Worm (Caenorhabditis elegans) whole organism, L1 larva: ENCODE results near the gene ddx-35.

Experiments used
- C04F5.9 ChIP-seq: sonication (generic microtip); optimal IDR thresholded peaks from 2 replicates; lab custom pipeline; 2016; ENCODE audit warnings: missing genetic modification characterization, missing compliant biosample characterization
- C16A3.4 ChIP-seq: fragments of 150-350 bp; optimal IDR thresholded peaks from 2 replicates; lab custom pipeline; 2014; ENCODE audit warnings: missing biosample characterization, missing genetic modification characterization
- C34B4.2 ChIP-seq: sonication (generic microtip); optimal IDR thresholded peaks from 2 replicates; lab custom pipeline; 2017; ENCODE audit warnings: mild to moderate bottlenecking, missing genetic modification characterization, missing compliant biosample characterization
- F16B12.6 ChIP-seq: fragments of 150-350 bp; optimal IDR thresholded peaks from 2 replicates; lab custom pipeline; 2014; ENCODE audit warnings: missing biosample characterization, missing genetic modification characterization
- Y116A8C.19 ChIP-seq: sonication (generic microtip); optimal IDR thresholded peaks from 2 replicates; lab custom pipeline; 2016; ENCODE audit warnings: missing compliant biosample characterization, missing genetic modification characterization, borderline replicate concordance
- aha-1 ChIP-seq: fragments of 150-350 bp; optimal IDR thresholded peaks from 2 replicates; lab custom pipeline; 2014; ENCODE audit warnings: missing biosample characterization, missing genetic modification characterization
- alr-1 ChIP-seq: fragments of 200-800 bp; sonication (Bioruptor generic); optimal IDR thresholded peaks from 2 replicates; lab custom pipeline; 2018; ENCODE audit warnings: borderline replicate concordance, mild to moderate bottlenecking, missing genetic modification characterization, missing compliant biosample characterization
- aly-2 ChIP-seq: fragments of 150-350 bp; optimal IDR thresholded peaks from 2 replicates; lab custom pipeline; 2014; ENCODE audit warnings: missing biosample characterization, missing genetic modification characterization
- ama-1 ChIP-seq: fragments of 150-350 bp; optimal IDR thresholded peaks from 2 replicates; lab custom pipeline; 2014
- ceh-8 ChIP-seq: fragments of 200-800 bp; sonication (Bioruptor generic); optimal IDR thresholded peaks from 2 replicates; lab custom pipeline; 2018; ENCODE audit warnings: mild to moderate bottlenecking, missing genetic modification characterization, moderate library complexity, missing compliant biosample characterization
- ceh-82 ChIP-seq, 3 experiments: fragments of 150-350 bp in 1 of 3; sonication (generic microtip) in 2 of 3; optimal IDR thresholded peaks; 2 replicates each; lab custom pipeline; 2014 to 2017; ENCODE audit warnings: missing biosample characterization in 3 of 3, missing genetic modification characterization in 3 of 3
- ceh-88 ChIP-seq: fragments of 200-800 bp; sonication (Bioruptor generic); IDR thresholded peaks from 2 replicates; pipeline ENCODE4 v1.3.6; 2022; ENCODE audit warnings: missing genetic modification characterization, missing compliant biosample characterization
- ceh-90 ChIP-seq: sonication (generic microtip); optimal IDR thresholded peaks from 2 replicates; lab custom pipeline; 2016; ENCODE audit warnings: missing genetic modification characterization, missing compliant biosample characterization
- efl-1 ChIP-seq, 4 experiments: fragments of 150-350 bp; optimal IDR thresholded peaks in 3 of 4; peaks in 1 of 4; 1 replicate in 1 of 4; 2 replicates in 3 of 4; lab custom pipeline; 2014; ENCODE audit warnings: missing biosample characterization in 2 of 4, missing genetic modification characterization in 2 of 4, missing genetic modification reagents in 2 of 4
- efl-3 ChIP-seq: fragments of 200-800 bp; sonication (Bioruptor generic); optimal IDR thresholded peaks from 2 replicates; lab custom pipeline; 2018; ENCODE audit warnings: mild to moderate bottlenecking, missing genetic modification characterization, missing compliant biosample characterization
- egl-13 ChIP-seq: sonication (generic microtip); optimal IDR thresholded peaks from 2 replicates; lab custom pipeline; 2016; ENCODE audit warnings: missing genotype, missing genetic modification reagents, missing genetic modification characterization, missing compliant biosample characterization
- egl-27 ChIP-seq, 2 experiments: fragments of 150-350 bp in 1 of 2; sonication (generic microtip); optimal IDR thresholded peaks; 3 replicates each; lab custom pipeline; 2017 to 2018; ENCODE audit warnings: missing biosample characterization in 2 of 2, missing genetic modification characterization in 2 of 2, missing genetic modification reagents in 2 of 2
- elt-2 ChIP-seq: sonication (generic microtip); optimal IDR thresholded peaks from 2 replicates; lab custom pipeline; 2016; ENCODE audit warnings: missing genetic modification characterization, mild to moderate bottlenecking, inconsistent platforms, missing compliant biosample characterization, missing genetic modification reagents
- elt-3 ChIP-seq, 6 experiments: fragments of 150-350 bp in 1 of 6; sonication (generic microtip); optimal IDR thresholded peaks; 2 replicates each; lab custom pipeline; 2017 to 2018; ENCODE audit warnings: missing biosample characterization in 6 of 6, missing genetic modification characterization in 6 of 6, inconsistent platforms in 1 of 6
- ets-5 ChIP-seq: fragments of 200-800 bp; sonication (Bioruptor generic); IDR thresholded peaks from 2 replicates; pipeline ENCODE4 v1.3.6; 2022; ENCODE audit warnings: missing genetic modification characterization, missing compliant biosample characterization
- fkh-10 ChIP-seq: sonication (generic microtip); optimal IDR thresholded peaks from 2 replicates; lab custom pipeline; 2017; ENCODE audit warnings: missing biosample characterization, missing genetic modification reagents, missing genetic modification characterization
- fkh-4 ChIP-seq: sonication (generic microtip); optimal IDR thresholded peaks from 2 replicates; lab custom pipeline; 2016; ENCODE audit warnings: missing compliant biosample characterization, missing genetic modification characterization, borderline replicate concordance
- fkh-8 ChIP-seq: sonication (generic microtip); optimal IDR thresholded peaks from 2 replicates; lab custom pipeline; 2016; ENCODE audit warnings: mild to moderate bottlenecking, missing genetic modification characterization, missing compliant biosample characterization
- grh-1 ChIP-seq: fragments of 200-800 bp; sonication (Bioruptor generic); IDR thresholded peaks from 2 replicates; pipeline ENCODE4 v1.3.6; 2022; ENCODE audit warnings: missing genetic modification reagents, missing genetic modification characterization, missing compliant biosample characterization
- hlh-4 ChIP-seq: sonication (generic microtip); optimal IDR thresholded peaks from 2 replicates; lab custom pipeline; 2016; ENCODE audit warnings: mild to moderate bottlenecking, missing genetic modification characterization, missing compliant biosample characterization
- hpl-2 ChIP-seq: fragments of 150-350 bp; optimal IDR thresholded peaks from 2 replicates; lab custom pipeline; 2014; ENCODE audit warnings: missing biosample characterization, missing genetic modification reagents, missing genetic modification characterization
- jun-1 ChIP-seq: fragments of 150-350 bp; optimal IDR thresholded peaks from 2 replicates; lab custom pipeline; 2014; ENCODE audit warnings: missing biosample characterization, missing genetic modification reagents, missing genetic modification characterization
- lin-15B ChIP-seq: fragments of 150-350 bp; sonication (generic microtip); optimal IDR thresholded peaks from 3 replicates; lab custom pipeline; 2014; ENCODE audit warnings: missing biosample characterization, missing genetic modification characterization
- lin-39 ChIP-seq: fragments of 150-350 bp; optimal IDR thresholded peaks from 2 replicates; lab custom pipeline; 2014; ENCODE audit warnings: missing biosample characterization, missing genetic modification reagents, missing genetic modification characterization
- mab-9 ChIP-seq: fragments of 200-800 bp; sonication (Bioruptor generic); IDR thresholded peaks from 2 replicates; pipeline ENCODE4 v1.3.6; 2022; ENCODE audit warnings: missing genetic modification reagents, missing genetic modification characterization, missing compliant biosample characterization
- mdl-1 ChIP-seq, 2 experiments: fragments of 150-350 bp; optimal IDR thresholded peaks; 2 replicates each; lab custom pipeline; 2014 to 2017; ENCODE audit warnings: missing biosample characterization in 2 of 2, missing genetic modification characterization in 2 of 2, inconsistent platforms in 1 of 2
- mef-2 ChIP-seq: fragments of 150-350 bp; optimal IDR thresholded peaks from 2 replicates; lab custom pipeline; 2014; ENCODE audit warnings: missing biosample characterization, missing genetic modification characterization
- mep-1 ChIP-seq: fragments of 150-350 bp; optimal IDR thresholded peaks from 2 replicates; lab custom pipeline; 2014; ENCODE audit warnings: missing biosample characterization, missing genetic modification characterization
- nhr-11 ChIP-seq: fragments of 150-350 bp; optimal IDR thresholded peaks from 2 replicates; lab custom pipeline; 2014; ENCODE audit warnings: missing biosample characterization, missing genetic modification characterization
- nhr-19 ChIP-seq: fragments of 200-800 bp; sonication (Bioruptor generic); conservative IDR thresholded peaks from 2 replicates; pipeline ENCODE4 v1.3.6; 2022; ENCODE audit warnings: missing genetic modification characterization, missing compliant biosample characterization
- nhr-237 ChIP-seq: fragments of 150-350 bp; optimal IDR thresholded peaks from 2 replicates; lab custom pipeline; 2014; ENCODE audit warnings: missing biosample characterization, missing genetic modification characterization
- nhr-28 ChIP-seq: fragments of 150-350 bp; optimal IDR thresholded peaks from 2 replicates; lab custom pipeline; 2014; ENCODE audit warnings: missing biosample characterization, missing genetic modification characterization
- nhr-71 ChIP-seq: sonication (generic microtip); optimal IDR thresholded peaks from 2 replicates; lab custom pipeline; 2016; ENCODE audit warnings: mild to moderate bottlenecking, missing genetic modification characterization, moderate library complexity, missing compliant biosample characterization
- nhr-77 ChIP-seq: fragments of 150-350 bp; optimal IDR thresholded peaks from 2 replicates; lab custom pipeline; 2014; ENCODE audit warnings: missing biosample characterization, missing genetic modification characterization
- nhr-84 ChIP-seq: sonication (generic microtip); optimal IDR thresholded peaks from 2 replicates; lab custom pipeline; 2017; ENCODE audit warnings: missing biosample characterization, missing genetic modification characterization
- nhr-85 ChIP-seq: sonication (generic microtip); peaks from one replicate; lab custom pipeline; 2016; ENCODE audit warnings: missing genetic modification characterization, inconsistent platforms, missing compliant biosample characterization
- nhr-90 ChIP-seq: sonication (generic microtip); optimal IDR thresholded peaks from 2 replicates; lab custom pipeline; 2016; ENCODE audit warnings: mild to moderate bottlenecking, missing genetic modification characterization, missing compliant biosample characterization; ENCODE audit not compliant: poor library complexity
- pag-3 ChIP-seq: sonication (generic microtip); optimal IDR thresholded peaks from 2 replicates; lab custom pipeline; 2017; ENCODE audit warnings: missing genetic modification characterization, mild to moderate bottlenecking, missing compliant biosample characterization, antibody characterized with exemption, borderline replicate concordance; ENCODE audit not compliant: insufficient read depth
- skn-1 ChIP-seq: fragments of 150-350 bp; optimal IDR thresholded peaks from 2 replicates; lab custom pipeline; 2014; ENCODE audit warnings: missing biosample characterization, missing genetic modification characterization
- snpc-4 ChIP-seq: fragments of 150-350 bp; optimal IDR thresholded peaks from 2 replicates; lab custom pipeline; 2014; ENCODE audit warnings: missing biosample characterization, missing genetic modification characterization
- snu-23 ChIP-seq: sonication (generic microtip); optimal IDR thresholded peaks from 2 replicates; lab custom pipeline; 2016; ENCODE audit warnings: missing genetic modification characterization, missing compliant biosample characterization
- tlp-1 ChIP-seq: fragments of 150-350 bp; optimal IDR thresholded peaks from 2 replicates; lab custom pipeline; 2014; ENCODE audit warnings: missing biosample characterization, missing genetic modification characterization
- unc-30 ChIP-seq: sonication (generic microtip); optimal IDR thresholded peaks from 2 replicates; lab custom pipeline; 2017; ENCODE audit warnings: missing biosample characterization, missing genetic modification characterization
- unc-86 ChIP-seq: sonication (generic microtip); optimal IDR thresholded peaks from 2 replicates; lab custom pipeline; 2016; ENCODE audit warnings: missing genetic modification characterization, missing compliant biosample characterization
- unc-98 ChIP-seq: fragments of 200-800 bp; sonication (Bioruptor generic); IDR thresholded peaks from 2 replicates; pipeline ENCODE4 v1.3.6; 2022; ENCODE audit warnings: missing genetic modification characterization, missing compliant biosample characterization
- vab-15 ChIP-seq: sonication (generic microtip); optimal IDR thresholded peaks from 2 replicates; lab custom pipeline; 2017; ENCODE audit warnings: missing genotype, mild to moderate bottlenecking, missing genetic modification characterization, missing compliant biosample characterization
- xbp-1 ChIP-seq: sonication (generic microtip); optimal IDR thresholded peaks from 2 replicates; lab custom pipeline; 2016; ENCODE audit warnings: missing genetic modification characterization, missing compliant biosample characterization
- zag-1 ChIP-seq: fragments of 150-350 bp; optimal IDR thresholded peaks from 2 replicates; lab custom pipeline; 2014; ENCODE audit warnings: missing biosample characterization, missing genetic modification characterization
- ztf-4 ChIP-seq: fragments of 150-350 bp; optimal IDR thresholded peaks from 2 replicates; lab custom pipeline; 2014; ENCODE audit warnings: missing biosample characterization, missing genetic modification characterization

ddx-35 gene

DNA sequence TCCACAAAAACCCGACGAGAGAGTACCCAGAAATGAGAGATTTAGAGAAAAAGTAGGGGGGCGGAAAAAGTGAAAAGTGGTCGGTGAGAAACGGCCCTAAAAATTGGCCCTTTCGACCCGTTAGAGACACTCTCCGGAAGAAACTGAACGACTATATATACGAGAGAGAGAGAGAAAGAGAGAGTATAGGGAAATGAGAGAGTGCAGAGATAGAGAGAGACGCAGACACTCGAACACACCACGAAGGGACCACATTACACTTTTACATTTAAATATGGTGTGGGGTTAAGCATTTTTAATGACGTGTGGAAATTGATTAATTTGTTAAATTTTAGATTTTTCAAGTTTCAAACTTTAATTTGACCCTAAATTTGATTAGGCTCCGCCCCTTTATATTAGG is 37.4 kb upstream of the ddx-35 start (continued):
- TF ChIP-seq efl-3 (GFP tag; lab: Kevin White, UChicago): no peak
- no peak for TF ChIP-seq C34B4.2
- TF ChIP-seq fkh-8 (tag; lab: Kevin White, UChicago): no peak
- TF ChIP-seq elt-2 (tag; lab: Kevin White, UChicago): no peak
- TF ChIP-seq xbp-1: peak; percentile 1
- TF ChIP-seq F16B12.6 (tag; lab: Kevin White, UChicago): no peak
- TF ChIP-seq unc-30: no peak
- TF ChIP-seq nhr-19 (GFP tag; lab: Robert Waterston, UW): no peak
- TF ChIP-seq efl-1 (optimal IDR thresholded peaks at IDR 0.05; lab: Kevin White, UChicago): peak; percentile 58 to 70
- peak in 1 of 2 experiments; percentile 32 for TF ChIP-seq efl-1 (GFP tag; optimal IDR thresholded peaks at IDR 0.05 in 1 of 2; lab: Kevin White, UChicago)
- TF ChIP-seq egl-13 (tag; lab: Kevin White, UChicago): no peak
- TF ChIP-seq pag-3 (tag; lab: Kevin White, UChicago): no peak
- no peak for TF ChIP-seq egl-27 (tag; optimal IDR thresholded peaks at IDR 0.05; lab: Kevin White, UChicago)
- no peak for TF ChIP-seq mef-2 (tag; lab: Kevin White, UChicago)
- TF ChIP-seq zag-1: no peak
- no peak for TF ChIP-seq vab-15 (tag; lab: Kevin White, UChicago)
- TF ChIP-seq mdl-1 (tag; optimal IDR thresholded peaks at IDR 0.05; lab: Kevin White, UChicago): no peak
- no peak for TF ChIP-seq hlh-4 (tag; lab: Kevin White, UChicago)
- no peak for TF ChIP-seq nhr-28 (tag; lab: Kevin White, UChicago)
- TF ChIP-seq C04F5.9 (tag; lab: Kevin White, UChicago): no peak
- TF ChIP-seq ceh-82 (tag; optimal IDR thresholded peaks at IDR 0.05; lab: Kevin White, UChicago): peak in 2 of 3 experiments; percentile 15 to 50
- TF ChIP-seq nhr-84: no peak
- TF ChIP-seq nhr-77 (tag; lab: Kevin White, UChicago): no peak
- no peak for TF ChIP-seq fkh-4 (tag; lab: Kevin White, UChicago)
- no peak for TF ChIP-seq alr-1 (tag; lab: Kevin White, UChicago)
- no peak for TF ChIP-seq ceh-90
- TF ChIP-seq snu-23 (GFP tag; lab: Kevin White, UChicago): peak; percentile 39
- TF ChIP-seq mab-9: no peak
- TF ChIP-seq lin-39: no peak
- no peak for TF ChIP-seq nhr-90 (tag; lab: Kevin White, UChicago)
- no peak for TF ChIP-seq nhr-85 (tag; lab: Kevin White, UChicago)
- no peak for TF ChIP-seq unc-98
- TF ChIP-seq nhr-11 (tag; lab: Kevin White, UChicago): no peak
- TF ChIP-seq hpl-2 (GFP tag; lab: Kevin White, UChicago): no peak
- no peak for TF ChIP-seq ceh-88 (GFP tag; lab: Robert Waterston, UW)
- TF ChIP-seq mep-1: no peak
- TF ChIP-seq ztf-4 (tag; lab: Kevin White, UChicago): no peak
- TF ChIP-seq jun-1 (tag; lab: Kevin White, UChicago): no peak
- no peak for TF ChIP-seq lin-15B
- TF ChIP-seq snpc-4: no peak
- TF ChIP-seq aha-1 (tag; lab: Kevin White, UChicago): no peak
- no peak for TF ChIP-seq ama-1 (lab: Kevin White, UChicago)
- TF ChIP-seq skn-1 (tag; lab: Kevin White, UChicago): no peak
- no peak for TF ChIP-seq nhr-237 (tag; lab: Kevin White, UChicago)
- TF ChIP-seq Y116A8C.19 (tag; lab: Kevin White, UChicago): no peak
- no peak for TF ChIP-seq ceh-8
- no peak for TF ChIP-seq elt-3 (tag; optimal IDR thresholded peaks at IDR 0.05; lab: Kevin White, UChicago)
- no peak for TF ChIP-seq C16A3.4 (tag; lab: Kevin White, UChicago)
- peak; percentile 61 for TF ChIP-seq nhr-71
- TF ChIP-seq fkh-10 (GFP tag; lab: Kevin White, UChicago): no peak
- no peak for TF ChIP-seq ets-5 (GFP tag; lab: Robert Waterston, UW)
- TF ChIP-seq tlp-1: no peak
- peak; percentile 51 for TF ChIP-seq unc-86
- TF ChIP-seq grh-1: no peak
- TF ChIP-seq aly-2: no peak
